Fruit fly (Drosophila melanogaster) whole organism, prepupa: ENCODE measurements around the gene CG6980.

ENCODE experiments used
- Blimp-1 ChIP-seq: fragments of 200-800 bp; sonication (Bioruptor generic); optimal IDR thresholded peaks from 3 replicates; lab custom pipeline; 2017; ENCODE audit warnings: missing biosample characterization, missing genetic modification characterization, mild to moderate bottlenecking, moderate library complexity, missing genetic modification reagents
- CG10631 ChIP-seq: fragments of 200-800 bp; sonication (Bioruptor generic); optimal IDR thresholded peaks from 2 replicates; lab custom pipeline; 2016; ENCODE audit warnings: missing biosample characterization, missing genetic modification characterization
- CG10669 ChIP-seq: fragments of 200-800 bp; sonication (Bioruptor generic); optimal IDR thresholded peaks from 3 replicates; lab custom pipeline; 2018; ENCODE audit warnings: missing biosample characterization, mild to moderate bottlenecking, missing genetic modification characterization, moderate library complexity
- CG11294 ChIP-seq: fragments of 200-800 bp; sonication (Bioruptor generic); IDR thresholded peaks from 2 replicates; pipeline ENCODE4 v1.3.6; 2022; ENCODE audit warnings: missing biosample characterization, missing genetic modification characterization
- CG11762 ChIP-seq: fragments of 200-800 bp; sonication (Bioruptor generic); optimal IDR thresholded peaks from 3 replicates; lab custom pipeline; 2016; ENCODE audit warnings: missing biosample characterization, missing genetic modification characterization; ENCODE audit not compliant: insufficient read depth
- CG11902 ChIP-seq: fragments of 200-800 bp; sonication (Bioruptor generic); optimal IDR thresholded peaks from 3 replicates; lab custom pipeline; 2016; ENCODE audit warnings: missing biosample characterization, missing genetic modification characterization
- CG15336 ChIP-seq: fragments of 200-800 bp; sonication (Bioruptor generic); IDR thresholded peaks from 2 replicates; pipeline ENCODE4 v1.3.6; 2022; ENCODE audit warnings: missing biosample characterization, missing genetic modification characterization
- CG1621 ChIP-seq: fragments of 200-800 bp; sonication (Bioruptor generic); optimal IDR thresholded peaks from 3 replicates; lab custom pipeline; 2018; ENCODE audit warnings: missing biosample characterization, mild to moderate bottlenecking, missing genetic modification characterization
- CG16779 ChIP-seq: fragments of 200-800 bp; sonication (Bioruptor generic); optimal IDR thresholded peaks from 3 replicates; lab custom pipeline; 2017; ENCODE audit warnings: missing biosample characterization, mild to moderate bottlenecking, missing genetic modification characterization
- CG31627 ChIP-seq: fragments of 200-800 bp; sonication (Bioruptor generic); optimal IDR thresholded peaks from 3 replicates; lab custom pipeline; 2016; ENCODE audit warnings: missing biosample characterization, missing genetic modification characterization
- CG32006 ChIP-seq: fragments of 200-800 bp; sonication (Bioruptor generic); optimal IDR thresholded peaks from 3 replicates; lab custom pipeline; 2017; ENCODE audit warnings: missing biosample characterization, mild to moderate bottlenecking, missing genetic modification characterization
- CG34406 ChIP-seq: fragments of 200-800 bp; sonication (Bioruptor generic); optimal IDR thresholded peaks from 3 replicates; lab custom pipeline; 2016; ENCODE audit warnings: missing biosample characterization, missing genetic modification characterization
- CG3919 ChIP-seq: fragments of 200-800 bp; sonication (Bioruptor generic); optimal IDR thresholded peaks from 3 replicates; lab custom pipeline; 2016; ENCODE audit warnings: missing biosample characterization, missing genetic modification characterization
- CG4318 ChIP-seq: fragments of 200-800 bp; sonication (Bioruptor generic); optimal IDR thresholded peaks from 3 replicates; lab custom pipeline; 2017; ENCODE audit warnings: missing biosample characterization, mild to moderate bottlenecking, missing genetic modification characterization
- CG6163 ChIP-seq: fragments of 200-800 bp; sonication (Bioruptor generic); IDR thresholded peaks from 3 replicates; pipeline ENCODE4 v1.3.6; 2022; ENCODE audit warnings: missing biosample characterization, missing genetic modification characterization
- CG6276 ChIP-seq: fragments of 200-800 bp; sonication (Bioruptor generic); optimal IDR thresholded peaks from 2 replicates; lab custom pipeline; 2017; ENCODE audit warnings: missing biosample characterization, mild to moderate bottlenecking, missing genetic modification characterization
- CG6792 ChIP-seq: fragments of 200-800 bp; sonication (Bioruptor generic); optimal IDR thresholded peaks from 3 replicates; lab custom pipeline; 2016; ENCODE audit warnings: missing biosample characterization, missing genetic modification characterization
- CG6808 ChIP-seq: fragments of 200-800 bp; sonication (Bioruptor generic); optimal IDR thresholded peaks from 3 replicates; lab custom pipeline; 2017; ENCODE audit warnings: missing biosample characterization, missing genetic modification characterization, mild to moderate bottlenecking, moderate library complexity, missing genetic modification reagents
- CG8119 ChIP-seq: fragments of 200-800 bp; sonication (Bioruptor generic); IDR thresholded peaks from 3 replicates; pipeline ENCODE4 v1.3.6; 2022; ENCODE audit warnings: missing biosample characterization, missing genetic modification characterization
- CG8319 ChIP-seq: fragments of 200-800 bp; sonication (Bioruptor generic); optimal IDR thresholded peaks from 3 replicates; lab custom pipeline; 2016; ENCODE audit warnings: missing biosample characterization, missing genetic modification characterization
- CG8632 ChIP-seq: fragments of 200-800 bp; sonication (Bioruptor generic); optimal IDR thresholded peaks from 3 replicates; lab custom pipeline; 2016; ENCODE audit warnings: missing biosample characterization, missing genetic modification characterization
- CG9139 ChIP-seq: fragments of 200-800 bp; sonication (Bioruptor generic); optimal IDR thresholded peaks from 3 replicates; lab custom pipeline; 2017; ENCODE audit warnings: missing biosample characterization, mild to moderate bottlenecking, missing genetic modification characterization
- Eip75B ChIP-seq: fragments of 200-800 bp; sonication (Bioruptor generic); optimal IDR thresholded peaks from 3 replicates; lab custom pipeline; 2016; ENCODE audit warnings: missing biosample characterization, missing genetic modification characterization
- Eip78C ChIP-seq: fragments of 200-800 bp; sonication (Bioruptor generic); peaks from one replicate; lab custom pipeline; 2016; ENCODE audit warnings: missing biosample characterization, missing genetic modification characterization
- Eip93F ChIP-seq: fragments of 200-800 bp; sonication (Bioruptor generic); optimal IDR thresholded peaks from 2 replicates; lab custom pipeline; 2016; ENCODE audit warnings: missing biosample characterization, mild to moderate bottlenecking, missing genetic modification characterization
- Ets21C ChIP-seq: fragments of 200-800 bp; sonication (Bioruptor generic); optimal IDR thresholded peaks from 3 replicates; lab custom pipeline; 2016; ENCODE audit warnings: missing biosample characterization, missing genetic modification characterization
- Ets96B ChIP-seq: fragments of 200-800 bp; optimal IDR thresholded peaks from 2 replicates; lab custom pipeline; 2019; ENCODE audit warnings: missing biosample characterization, mild to moderate bottlenecking, missing genetic modification characterization, moderate library complexity
- Gug ChIP-seq: fragments of 200-800 bp; sonication (Bioruptor generic); IDR thresholded peaks from 2 replicates; pipeline ENCODE4 v1.3.6; 2022; ENCODE audit warnings: missing biosample characterization, missing genetic modification characterization
- Hr38 ChIP-seq: sonication (Bioruptor generic); optimal IDR thresholded peaks from 2 replicates; lab custom pipeline; 2016; ENCODE audit warnings: missing biosample characterization, missing genetic modification characterization
- Hr39 ChIP-seq: fragments of 200-800 bp; sonication (Bioruptor generic); optimal IDR thresholded peaks from 2 replicates; lab custom pipeline; 2016; ENCODE audit warnings: missing biosample characterization, missing genetic modification characterization
- Hr4 ChIP-seq: fragments of 200-800 bp; sonication (Bioruptor generic); optimal IDR thresholded peaks from 3 replicates; lab custom pipeline; 2016; ENCODE audit warnings: missing biosample characterization, missing genetic modification characterization
- Lpt ChIP-seq: fragments of 200-800 bp; sonication (Bioruptor generic); optimal IDR thresholded peaks from 3 replicates; lab custom pipeline; 2016; ENCODE audit warnings: missing biosample characterization, missing genetic modification characterization
- Met ChIP-seq: fragments of 200-800 bp; sonication (Bioruptor generic); optimal IDR thresholded peaks from 3 replicates; lab custom pipeline; 2016; ENCODE audit warnings: missing biosample characterization, missing genetic modification characterization
- OdsH ChIP-seq: fragments of 200-800 bp; sonication (Bioruptor generic); optimal IDR thresholded peaks from 3 replicates; lab custom pipeline; 2016; ENCODE audit warnings: missing biosample characterization, missing genetic modification characterization
- Smox ChIP-seq: fragments of 200-800 bp; sonication (Bioruptor generic); optimal IDR thresholded peaks from 3 replicates; lab custom pipeline; 2016; ENCODE audit warnings: missing biosample characterization, missing genetic modification characterization
- Sox102F ChIP-seq: fragments of 200-800 bp; sonication (Bioruptor generic); optimal IDR thresholded peaks from 2 replicates; lab custom pipeline; 2016; ENCODE audit warnings: missing biosample characterization, mild to moderate bottlenecking, missing genetic modification characterization
- Sox14 ChIP-seq: fragments of 200-800 bp; sonication (Bioruptor generic); optimal IDR thresholded peaks from 3 replicates; lab custom pipeline; 2016; ENCODE audit warnings: missing biosample characterization, missing genetic modification characterization
- Sox15 ChIP-seq: fragments of 200-800 bp; sonication (Bioruptor generic); optimal IDR thresholded peaks from 3 replicates; lab custom pipeline; 2016; ENCODE audit warnings: missing biosample characterization, missing genetic modification characterization
- achi ChIP-seq: fragments of 200-800 bp; sonication (Bioruptor generic); optimal IDR thresholded peaks from 3 replicates; lab custom pipeline; 2016; ENCODE audit warnings: missing biosample characterization, missing genetic modification characterization
- acj6 ChIP-seq: fragments of 200-800 bp; sonication (Bioruptor generic); optimal IDR thresholded peaks from 3 replicates; lab custom pipeline; 2016; ENCODE audit warnings: missing biosample characterization, missing genetic modification characterization
- cyc ChIP-seq: fragments of 200-800 bp; sonication (Bioruptor generic); optimal IDR thresholded peaks from 3 replicates; lab custom pipeline; 2016; ENCODE audit warnings: missing biosample characterization, missing genetic modification characterization
- dac ChIP-seq: fragments of 200-800 bp; sonication (Bioruptor generic); optimal IDR thresholded peaks from 2 replicates; lab custom pipeline; 2017; ENCODE audit warnings: missing biosample characterization, mild to moderate bottlenecking, missing genetic modification characterization
- eg ChIP-seq: fragments of 200-800 bp; sonication (Bioruptor generic); IDR thresholded peaks from 3 replicates; pipeline ENCODE4 v1.3.6; 2022; ENCODE audit warnings: missing biosample characterization, missing genetic modification characterization
- esn ChIP-seq: fragments of 200-800 bp; sonication (Bioruptor generic); optimal IDR thresholded peaks from 2 replicates; lab custom pipeline; 2016; ENCODE audit warnings: missing biosample characterization, mild to moderate bottlenecking, missing genetic modification characterization, moderate library complexity
- fd59A ChIP-seq: fragments of 200-800 bp; sonication (Bioruptor generic); optimal IDR thresholded peaks from 2 replicates; lab custom pipeline; 2017; ENCODE audit warnings: missing biosample characterization, mild to moderate bottlenecking, missing genetic modification characterization, missing genetic modification reagents
- fkh ChIP-seq: fragments of 200-800 bp; sonication (Bioruptor generic); optimal IDR thresholded peaks from 3 replicates; lab custom pipeline; 2017; ENCODE audit warnings: missing biosample characterization, mild to moderate bottlenecking, missing genetic modification characterization, moderate library complexity
- lz ChIP-seq: fragments of 200-800 bp; sonication (Bioruptor generic); optimal IDR thresholded peaks from 3 replicates; lab custom pipeline; 2016; ENCODE audit warnings: missing biosample characterization, missing genetic modification characterization
- pdm3 ChIP-seq: fragments of 200-800 bp; sonication (Bioruptor generic); optimal IDR thresholded peaks from 3 replicates; lab custom pipeline; 2016; ENCODE audit warnings: missing biosample characterization, missing genetic modification characterization
- svp ChIP-seq: fragments of 200-800 bp; sonication (Bioruptor generic); peaks from one replicate; lab custom pipeline; 2016; ENCODE audit warnings: missing biosample characterization, missing genetic modification characterization
- topi ChIP-seq: fragments of 200-800 bp; sonication (Bioruptor generic); optimal IDR thresholded peaks from 3 replicates; lab custom pipeline; 2016; ENCODE audit warnings: missing biosample characterization, missing genetic modification characterization
- vri ChIP-seq: fragments of 200-800 bp; sonication (Bioruptor generic); optimal IDR thresholded peaks from 3 replicates; lab custom pipeline; 2016; ENCODE audit warnings: missing biosample characterization, mild to moderate bottlenecking, missing genetic modification characterization

The CG6980 gene

DNA sequence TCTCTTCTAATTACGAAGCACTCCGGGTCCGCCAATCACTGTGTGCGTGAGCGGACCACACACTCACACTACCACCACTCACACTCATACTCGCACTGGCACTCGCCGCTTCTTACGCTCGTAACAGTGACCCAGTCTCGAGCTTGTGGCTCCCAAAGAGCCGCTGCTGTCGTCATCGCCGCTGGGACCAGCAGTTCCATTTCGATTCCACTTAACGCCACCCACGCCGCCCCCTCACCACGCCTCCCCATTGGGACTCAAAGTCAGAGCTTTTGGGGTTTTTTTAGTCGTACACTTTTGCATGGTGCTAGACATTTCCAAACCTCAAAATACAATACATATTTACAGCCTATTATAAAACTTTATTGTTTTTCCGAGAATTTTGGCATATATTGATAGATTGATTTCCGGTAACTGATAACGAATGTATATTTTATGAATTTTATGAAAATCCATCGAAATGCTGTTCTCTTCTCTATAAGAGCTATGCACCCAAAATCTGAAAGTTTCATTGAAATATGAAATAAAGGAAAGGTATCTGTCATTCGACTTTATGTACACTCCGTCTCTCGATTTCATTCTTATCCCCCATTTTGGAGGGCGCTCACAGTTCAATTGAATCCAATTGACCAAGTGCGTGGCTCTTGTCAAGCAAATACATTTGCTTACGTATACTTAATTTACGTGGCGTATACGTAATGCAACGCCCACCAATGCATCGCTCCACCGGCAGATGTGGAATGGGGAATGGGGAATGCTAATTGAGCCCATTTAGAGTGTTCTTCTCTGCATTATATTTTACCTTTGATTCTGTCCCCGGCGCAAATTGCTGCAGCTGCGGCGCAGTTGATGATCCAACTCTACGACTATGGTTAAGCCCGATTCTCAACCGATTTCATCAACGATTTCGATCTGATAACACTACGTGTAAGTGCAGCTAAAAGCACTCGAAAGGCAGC lies 35.9 kb upstream of the CG6980 start, which contains the start of gene CG42331:
TSS of gene CG42331 (plus strand) at position 909 of the 959 bp plus-strand sequence.
- TF ChIP-seq Hr38 (GFP tag; lab: Kevin White, UChicago) (no peak), CG11294 (GFP tag; lab: Robert Waterston, UW) (no peak), Ets21C (no peak), Gug (GFP tag; lab: Robert Waterston, UW) (no peak), CG6808 (GFP tag; lab: Kevin White, UChicago) (no peak), dac (GFP tag; lab: Kevin White, UChicago) (no peak), CG34406 (GFP tag; lab: Kevin White, UChicago) (no peak), Blimp-1 (GFP tag; lab: Kevin White, UChicago) (no peak), CG32006 (GFP tag; lab: Kevin White, UChicago) (peak; percentile 14), OdsH (peak; percentile 15), CG8632 (no peak), vri (GFP tag; lab: Kevin White, UChicago) (no peak), cyc (GFP tag; lab: Kevin White, UChicago) (no peak), CG6792 (GFP tag; lab: Kevin White, UChicago) (peak; percentile 15), CG3919 (GFP tag; lab: Kevin White, UChicago) (no peak), Smox (GFP tag; lab: Kevin White, UChicago) (peak; percentile 3), CG10669 (GFP tag; lab: Kevin White, UChicago) (no peak), Sox14 (GFP tag; lab: Kevin White, UChicago) (no peak), achi (GFP tag; lab: Kevin White, UChicago) (peak; percentile 18), fkh (peak; percentile 9), CG6276 (GFP tag; lab: Kevin White, UChicago) (no peak), eg (GFP tag; lab: Robert Waterston, UW) (0 out of 3 replicates have a peak, but pooled peaks have one; percentile 12), Sox102F (GFP tag; lab: Kevin White, UChicago) (peak; percentile 10), CG6163 (0 out of 3 replicates have a peak, but pooled peaks have one; percentile 19), svp (GFP tag; lab: Kevin White, UChicago) (peak; percentile 91), Hr39 (GFP tag; lab: Kevin White, UChicago) (peak; percentile 3), CG4318 (GFP tag; lab: Kevin White, UChicago) (no peak), topi (peak; percentile 15), pdm3 (GFP tag; lab: Kevin White, UChicago) (no peak), Eip78C (GFP tag; lab: Kevin White, UChicago) (no peak), acj6 (GFP tag; lab: Kevin White, UChicago) (no peak), CG15336 (0 out of 2 replicates have a peak, but pooled peaks have one; percentile 13), lz (GFP tag; lab: Kevin White, UChicago) (peak; percentile 18), CG8319 (GFP tag; lab: Kevin White, UChicago) (no peak), Lpt (GFP tag; lab: Kevin White, UChicago) (no peak), CG11902 (GFP tag; lab: Kevin White, UChicago) (no peak), CG9139 (GFP tag; lab: Kevin White, UChicago) (no peak), Ets96B (tag; lab: Kevin White, UChicago) (no peak), Eip93F (GFP tag; lab: Kevin White, UChicago) (no peak), Eip75B (GFP tag; lab: Kevin White, UChicago) (no peak), Hr4 (GFP tag; lab: Kevin White, UChicago) (peak; percentile 12), CG8119 (GFP tag; lab: Robert Waterston, UW) (no peak), CG11762 (GFP tag; lab: Kevin White, UChicago) (no peak), Met (GFP tag; lab: Kevin White, UChicago) (peak; percentile 11), Sox15 (no peak), esn (peak; percentile 42), CG1621 (no peak), CG16779 (tag; lab: Kevin White, UChicago) (no peak), fd59A (GFP tag; lab: Kevin White, UChicago) (no peak), CG10631 (GFP tag; lab: Kevin White, UChicago) (no peak), CG31627 (GFP tag; lab: Kevin White, UChicago) (no peak)
